Worm (Caenorhabditis elegans) whole organism, early embryonic: ENCODE results near the gene alh-12.

ENCODE experiments used
- B0310.2 ChIP-seq: sonication (generic microtip); optimal IDR thresholded peaks from 2 replicates; lab custom pipeline; 2016; ENCODE audit warnings: mild to moderate bottlenecking, missing genetic modification characterization, missing compliant biosample characterization
- F13C5.2 ChIP-seq: sonication (generic microtip); optimal IDR thresholded peaks from 2 replicates; lab custom pipeline; 2017; ENCODE audit warnings: mild to moderate bottlenecking, missing genetic modification characterization, inconsistent platforms, missing compliant biosample characterization
- aly-1 ChIP-seq: sonication (generic microtip); optimal IDR thresholded peaks from 2 replicates; lab custom pipeline; 2016; ENCODE audit warnings: missing genetic modification characterization, missing compliant biosample characterization
- ama-1 ChIP-seq: fragments of 150-350 bp; optimal IDR thresholded peaks from 2 replicates; lab custom pipeline; 2014
- ceh-13 ChIP-seq: fragments of 200-800 bp; sonication (Bioruptor generic); optimal IDR thresholded peaks from 2 replicates; lab custom pipeline; 2018; ENCODE audit warnings: mild to moderate bottlenecking, missing genetic modification characterization, missing compliant biosample characterization
- ceh-36 ChIP-seq: sonication (generic microtip); optimal IDR thresholded peaks from 2 replicates; lab custom pipeline; 2016; ENCODE audit warnings: missing genetic modification characterization, inconsistent platforms, missing compliant biosample characterization
- ets-7 ChIP-seq: sonication (generic microtip); optimal IDR thresholded peaks from 2 replicates; lab custom pipeline; 2016; ENCODE audit warnings: missing genotype, missing genetic modification characterization, missing compliant biosample characterization
- flt-1 ChIP-seq: fragments of 200-800 bp; sonication (Bioruptor generic); IDR thresholded peaks from 2 replicates; pipeline ENCODE4 v1.3.6; 2022; ENCODE audit warnings: missing genetic modification characterization, missing compliant biosample characterization
- hmbx-1 ChIP-seq: sonication (generic microtip); optimal IDR thresholded peaks from 2 replicates; lab custom pipeline; 2016; ENCODE audit warnings: mild to moderate bottlenecking, missing genetic modification characterization, missing compliant biosample characterization
- hmg-4 ChIP-seq: fragments of 200-800 bp; sonication (Bioruptor generic); optimal IDR thresholded peaks from 2 replicates; lab custom pipeline; 2018; ENCODE audit warnings: mild to moderate bottlenecking, missing genetic modification characterization, missing compliant biosample characterization
- hnd-1 ChIP-seq: sonication (generic microtip); optimal IDR thresholded peaks from 2 replicates; lab custom pipeline; 2016; ENCODE audit warnings: missing genetic modification characterization, missing compliant biosample characterization
- pes-1 ChIP-seq: fragments of 200-800 bp; sonication (Bioruptor generic); IDR thresholded peaks from 2 replicates; pipeline ENCODE4 v1.3.6; 2022; ENCODE audit warnings: missing genetic modification reagents, missing genetic modification characterization, missing compliant biosample characterization
- scrt-1 ChIP-seq: fragments of 200-800 bp; sonication (Bioruptor generic); IDR thresholded peaks from 2 replicates; pipeline ENCODE4 v1.3.6; 2022; ENCODE audit warnings: missing genetic modification characterization, missing compliant biosample characterization
- sea-1 ChIP-seq: fragments of 200-800 bp; sonication (Bioruptor generic); conservative IDR thresholded peaks from 2 replicates; pipeline ENCODE4 v1.3.6; 2022; ENCODE audit warnings: missing genetic modification characterization, missing compliant biosample characterization
- tbx-11 ChIP-seq: fragments of 200-800 bp; sonication (Bioruptor generic); IDR thresholded peaks from 2 replicates; pipeline ENCODE4 v1.3.6; 2022; ENCODE audit warnings: missing genetic modification characterization, missing compliant biosample characterization
- tbx-37 ChIP-seq: fragments of 200-800 bp; sonication (Bioruptor generic); conservative IDR thresholded peaks from 2 replicates; pipeline ENCODE4 v1.3.6; 2022; ENCODE audit warnings: missing genetic modification reagents, missing genetic modification characterization, missing compliant biosample characterization
- tra-4 ChIP-seq: sonication (generic microtip); optimal IDR thresholded peaks from 2 replicates; lab custom pipeline; 2017; ENCODE audit warnings: missing genetic modification characterization, missing compliant biosample characterization

The alh-12 gene

ce11 chrIII:7495616-7496146 lies 41.8 kb downstream of the alh-12 start:
- TF ChIP-seq ama-1 (lab: Kevin White, UChicago) (no peak), hmg-4 (GFP tag; lab: Kevin White, UChicago) (no peak), B0310.2 (tag; lab: Kevin White, UChicago) (no peak), ets-7 (tag; lab: Kevin White, UChicago) (no peak), aly-1 (tag; lab: Kevin White, UChicago) (no peak), tbx-11 (GFP tag; lab: Robert Waterston, UW) (no peak), scrt-1 (GFP tag; lab: Robert Waterston, UW) (no peak), tbx-37 (GFP tag; lab: Robert Waterston, UW) (no peak), hmbx-1 (tag; lab: Kevin White, UChicago) (no peak), hnd-1 (tag; lab: Kevin White, UChicago) (no peak)

ce11 chrIII:7497782-7498266 lies 44.0 kb downstream of the alh-12 start, which contains the start of gene cgh-1:
Gene cgh-1, minus strand, starts transcription at chrIII:7497832.
- TF ChIP-seq F13C5.2 (tag; lab: Kevin White, UChicago): no peak
- TF ChIP-seq tbx-37 (GFP tag; lab: Robert Waterston, UW): no peak
- no peak for TF ChIP-seq ets-7 (tag; lab: Kevin White, UChicago)
- TF ChIP-seq sea-1 (GFP tag; lab: Robert Waterston, UW): no peak
- no peak for TF ChIP-seq flt-1 (GFP tag; lab: Robert Waterston, UW)
- no peak for TF ChIP-seq tra-4
- no peak for TF ChIP-seq hmg-4 (GFP tag; lab: Kevin White, UChicago)
- no peak for TF ChIP-seq ceh-13 (GFP tag; lab: Kevin White, UChicago)
- no peak for TF ChIP-seq hnd-1 (tag; lab: Kevin White, UChicago)
- no peak for TF ChIP-seq aly-1 (tag; lab: Kevin White, UChicago)
- no peak for TF ChIP-seq tbx-11 (GFP tag; lab: Robert Waterston, UW)

- TF ChIP-seq B0310.2 (tag; lab: Kevin White, UChicago): no peak
- TF ChIP-seq tbx-37 (GFP tag; lab: Robert Waterston, UW): no peak
- TF ChIP-seq ceh-36: no peak
- no peak for TF ChIP-seq ama-1 (lab: Kevin White, UChicago)
- TF ChIP-seq pes-1 (GFP tag; lab: Robert Waterston, UW): 0 out of 2 replicates have a peak, but pooled peaks have one; percentile 35
- TF ChIP-seq F13C5.2 (tag; lab: Kevin White, UChicago): peak; percentile 75
- TF ChIP-seq hnd-1 (tag; lab: Kevin White, UChicago): no peak
- TF ChIP-seq tbx-11 (GFP tag; lab: Robert Waterston, UW): no peak
- no peak for TF ChIP-seq sea-1 (GFP tag; lab: Robert Waterston, UW)
- TF ChIP-seq hmg-4 (GFP tag; lab: Kevin White, UChicago): peak; percentile 62
- no peak for TF ChIP-seq tra-4
- TF ChIP-seq flt-1 (GFP tag; lab: Robert Waterston, UW): no peak
Measured at ce11 chrIII:7498346-7498745, 44.5 kb downstream of the alh-12 start.

- peak; percentile 51 for TF ChIP-seq F13C5.2 (tag; lab: Kevin White, UChicago)
- no peak for TF ChIP-seq ceh-36
Measured at ce11 chrIII:7499421-7499902, 45.6 kb downstream of the alh-12 start, which contains the start of the genes C07H6.9 and sap-140. Gene C07H6.9, minus strand, starts transcription at chrIII:7499471. Gene sap-140, plus strand, starts transcription at chrIII:7499738.
